Worm (Caenorhabditis elegans) whole organism, mixed stage, embryonic: Measurements from ENCODE around the gene C25E10.8.

Experiments used
- ceh-83 ChIP-seq: fragments of 200-800 bp; sonication (Bioruptor generic); optimal IDR thresholded peaks from 2 replicates; lab custom pipeline; 2018; ENCODE audit warnings: mild to moderate bottlenecking, missing genetic modification characterization, missing compliant biosample characterization
- lsy-2 ChIP-seq: fragments of 150-350 bp; optimal IDR thresholded peaks from 2 replicates; lab custom pipeline; 2014; ENCODE audit warnings: missing biosample characterization, missing genetic modification characterization
- nhr-237 ChIP-seq: fragments of 150-350 bp; optimal IDR thresholded peaks from 2 replicates; lab custom pipeline; 2014; ENCODE audit warnings: missing biosample characterization, missing genetic modification characterization
- pha-4 ChIP-seq: fragments of 150-350 bp; optimal IDR thresholded peaks from 2 replicates; lab custom pipeline; 2018; ENCODE audit warnings: missing biosample characterization, missing genetic modification reagents, missing genetic modification characterization
- sptf-1 ChIP-seq: sonication (generic microtip); optimal IDR thresholded peaks from 2 replicates; lab custom pipeline; 2017; ENCODE audit warnings: mild to moderate bottlenecking, missing genetic modification characterization, moderate library complexity, missing compliant biosample characterization
- unc-39 ChIP-seq: fragments of 150-350 bp; optimal IDR thresholded peaks from 2 replicates; lab custom pipeline; 2014; ENCODE audit warnings: missing biosample characterization, missing genetic modification characterization
- ztf-11 ChIP-seq: fragments of 150-350 bp; optimal IDR thresholded peaks from 2 replicates; lab custom pipeline; 2014; ENCODE audit warnings: missing biosample characterization, missing genetic modification characterization

ce11 chrV:9076273-9076672, 22.4 kb upstream of the C25E10.8 start, which contains the start of gene T27E4.7:
- no peak for TF ChIP-seq pha-4 (tag; lab: Kevin White, UChicago)
- no peak for TF ChIP-seq ztf-11 (tag; lab: Kevin White, UChicago)
- no peak for TF ChIP-seq sptf-1 (tag; lab: Kevin White, UChicago)
- no peak for TF ChIP-seq lsy-2 (tag; lab: Kevin White, UChicago)
- TF ChIP-seq unc-39 (tag; lab: Kevin White, UChicago), result no peak
- TF ChIP-seq ceh-83 (GFP tag; lab: Kevin White, UChicago), result no peak
- TF ChIP-seq nhr-237 (tag; lab: Kevin White, UChicago), result no peak
